Fruit fly (Drosophila melanogaster): ENCODE results near the gene Kots.

Gene Kots

dm6 chr3R:13948237-13948636 is 15.7 kb downstream of the Kots start, which contains the start of gene CG31517:
Gene CG31517, plus strand, starts transcription at chr3R:13948420.
- TF ChIP-seq lmd (GFP tag; IDR thresholded peaks at IDR 0.05) (no peak), CTCF (GFP tag; optimal IDR thresholded peaks at IDR 0.05) (peak; percentile 66), zen (tag; optimal IDR thresholded peaks at IDR 0.05) (peak; percentile 4), tup (GFP tag; optimal IDR thresholded peaks at IDR 0.05) (no peak), ap (GFP tag; IDR thresholded peaks at IDR 0.05) (no peak), MTF-1 (GFP tag; optimal IDR thresholded peaks at IDR 0.05; ENCODE audit: borderline replicate concordance) (no peak)

- TF ChIP-seq CG2889 (GFP tag; IDR thresholded peaks at IDR 0.05) = 0 out of 3 replicates have a peak, but pooled peaks have one; percentile 26
- no peak for TF ChIP-seq crc (GFP tag; optimal IDR thresholded peaks at IDR 0.05)
- TF ChIP-seq bsh (GFP tag; optimal IDR thresholded peaks at IDR 0.05) = no peak
- TF ChIP-seq gsb-n (tag; optimal IDR thresholded peaks at IDR 0.05) = peak; percentile 14
- TF ChIP-seq CG14050 (GFP tag; IDR thresholded peaks at IDR 0.05) = no peak
- no peak for TF ChIP-seq Ssrp (tag; optimal IDR thresholded peaks at IDR 0.05)
- no peak for TF ChIP-seq CG18262 (tag; optimal IDR thresholded peaks at IDR 0.05)
- TF ChIP-seq CG6254 (GFP tag; optimal IDR thresholded peaks at IDR 0.05) = no peak
- no peak for TF ChIP-seq Poxn (GFP tag; IDR thresholded peaks at IDR 0.05)
- no peak for TF ChIP-seq CG10274 (GFP tag; optimal IDR thresholded peaks at IDR 0.05)
- peak; percentile 77 for TF ChIP-seq Nf-YB (GFP tag; optimal IDR thresholded peaks at IDR 0.05)
- peak; percentile 55 for TF ChIP-seq Nf-YC (tag; optimal IDR thresholded peaks at IDR 0.05)
- peak in 1 of 2 experiments; percentile 3 for TF ChIP-seq eve (GFP tag; optimal IDR thresholded peaks at IDR 0.05)
- TF ChIP-seq sens (GFP tag) = peak; percentile 75
- 0 out of 2 replicates have a peak, but pooled peaks have one; percentile 13 for TF ChIP-seq CG4360 (GFP tag; IDR thresholded peaks at IDR 0.05)
- TF ChIP-seq danr (GFP tag; IDR thresholded peaks at IDR 0.05) = no peak
- 0 out of 3 replicates have a peak, but pooled peaks have one; percentile 18 for TF ChIP-seq ci (GFP tag; IDR thresholded peaks at IDR 0.05)
- TF ChIP-seq Dbx (GFP tag; IDR thresholded peaks at IDR 0.05) = no peak
- TF ChIP-seq CG32532 (GFP tag; IDR thresholded peaks at IDR 0.05) = no peak
- TF ChIP-seq CG1603 (tag; optimal IDR thresholded peaks at IDR 0.05) = no peak
- TF ChIP-seq sqz (GFP tag; optimal IDR thresholded peaks at IDR 0.05) = peak; percentile 79
Observed at dm6 chr3R:13947415-13947814, 16.6 kb downstream of the Kots start.

dm6 chr3R:13946117-13946516 is 17.9 kb downstream of the Kots start:
- TF ChIP-seq CG15073 (GFP tag; optimal IDR thresholded peaks at IDR 0.05) (no peak), CG5953 (GFP tag; IDR thresholded peaks at IDR 0.05) (no peak), vvl (GFP tag; IDR thresholded peaks at IDR 0.05) (peak; percentile 24; the same call in 1 of the 2 replicates), CG12659 (GFP tag; optimal IDR thresholded peaks at IDR 0.05) (no peak), Abd-B (GFP tag; optimal IDR thresholded peaks at IDR 0.05) (peak; percentile 13), Blimp-1 (GFP tag; optimal IDR thresholded peaks at IDR 0.05) (peak; percentile 58), bowl (GFP tag; IDR thresholded peaks at IDR 0.05) (no peak), CG1024 (GFP tag; IDR thresholded peaks at IDR 0.05) (no peak), oc (tag; optimal IDR thresholded peaks at IDR 0.05) (peak; percentile 39), TFAM (GFP tag; optimal IDR thresholded peaks at IDR 0.05) (no peak), ci (GFP tag; IDR thresholded peaks at IDR 0.05) (0 out of 3 replicates have a peak, but pooled peaks have one; percentile 23), CG2116 (GFP tag; optimal IDR thresholded peaks at IDR 0.05) (no peak), Taf1 (GFP tag; IDR thresholded peaks at IDR 0.05) (no peak), crol (GFP tag; IDR thresholded peaks at IDR 0.05) (peak; percentile 52), cato (GFP tag; optimal IDR thresholded peaks at IDR 0.05; ENCODE audit: borderline replicate concordance) (no peak), Drgx (GFP tag; IDR thresholded peaks at IDR 0.05) (no peak)
